Worm (Caenorhabditis elegans) whole organism, L4 larva: ENCODE results near the gene srg-33.

ENCODE experiments used
- F26F4.8 ChIP-seq: fragments of 200-800 bp; sonication (Bioruptor generic); conservative IDR thresholded peaks from 2 replicates; pipeline ENCODE4 v1.3.6; 2022; ENCODE audit warnings: missing genetic modification characterization, missing compliant biosample characterization
- F44E2.7 ChIP-seq: fragments of 200-800 bp; sonication (Bioruptor generic); IDR thresholded peaks from 2 replicates; pipeline ENCODE4 v2.1.2; 2022; ENCODE audit warnings: missing genetic modification characterization, missing compliant biosample characterization
- Y5F2A.4 ChIP-seq: fragments of 200-800 bp; sonication (Bioruptor generic); optimal IDR thresholded peaks from 2 replicates; lab custom pipeline; 2018; ENCODE audit warnings: mild to moderate bottlenecking, missing genetic modification characterization, missing compliant biosample characterization
- Y75B8A.6 ChIP-seq: fragments of 200-800 bp; sonication (Bioruptor generic); IDR thresholded peaks from 2 replicates; pipeline ENCODE4 v1.3.6; 2022; ENCODE audit warnings: missing genetic modification reagents, missing genetic modification characterization, missing compliant biosample characterization
- aha-1 ChIP-seq: fragments of 150-350 bp; peaks from one replicate; lab custom pipeline; 2014; ENCODE audit warnings: missing biosample characterization, missing genetic modification characterization
- ceh-20 ChIP-seq: fragments of 200-800 bp; sonication (Bioruptor generic); IDR thresholded peaks from 2 replicates; pipeline ENCODE4 v1.3.6; 2022; ENCODE audit warnings: missing genetic modification reagents, missing genetic modification characterization, missing compliant biosample characterization
- ceh-32 ChIP-seq: sonication (generic microtip); optimal IDR thresholded peaks from 2 replicates; lab custom pipeline; 2016; ENCODE audit warnings: mild to moderate bottlenecking, missing genetic modification characterization, missing compliant biosample characterization; ENCODE audit not compliant: poor library complexity
- ceh-44 ChIP-seq: fragments of 200-800 bp; sonication (Bioruptor generic); IDR thresholded peaks from 2 replicates; pipeline ENCODE4 v1.3.6; 2022; ENCODE audit warnings: missing genetic modification reagents, missing genetic modification characterization, missing compliant biosample characterization
- ceh-62 ChIP-seq: sonication (generic microtip); optimal IDR thresholded peaks from 2 replicates; lab custom pipeline; 2017; ENCODE audit warnings: missing biosample characterization, missing genetic modification characterization
- ces-1 ChIP-seq: fragments of 150-350 bp; sonication (generic microtip); optimal IDR thresholded peaks from 4 replicates; lab custom pipeline; 2014; ENCODE audit warnings: missing biosample characterization, missing genetic modification reagents, missing genetic modification characterization
- daf-19 ChIP-seq: fragments of 200-800 bp; sonication (Bioruptor generic); conservative IDR thresholded peaks from 2 replicates; pipeline ENCODE4 v1.3.6; 2022; ENCODE audit warnings: missing genetic modification characterization, missing compliant biosample characterization
- dpl-1 ChIP-seq: fragments of 150-350 bp; optimal IDR thresholded peaks from 2 replicates; lab custom pipeline; 2014; ENCODE audit warnings: missing biosample characterization, missing genetic modification reagents, missing genetic modification characterization
- gei-8 ChIP-seq: fragments of 200-800 bp; sonication (Bioruptor generic); optimal IDR thresholded peaks from 2 replicates; lab custom pipeline; 2018; ENCODE audit warnings: mild to moderate bottlenecking, missing genetic modification characterization, missing compliant biosample characterization
- hif-1 ChIP-seq, 2 experiments: sonication (generic microtip); optimal IDR thresholded peaks; 2 replicates each; lab custom pipeline; 2016 to 2017; ENCODE audit warnings: missing compliant biosample characterization in 2 of 2, missing genetic modification characterization in 2 of 2, missing genetic modification reagents in 2 of 2, missing genotype in 2 of 2, mild to moderate bottlenecking in 1 of 2
- hlh-30 ChIP-seq: sonication (generic microtip); optimal IDR thresholded peaks from 2 replicates; lab custom pipeline; 2017; ENCODE audit warnings: antibody characterized with exemption, mild to moderate bottlenecking, missing genetic modification characterization, missing compliant biosample characterization; ENCODE audit not compliant: insufficient read depth
- lin-13 ChIP-seq: fragments of 150-350 bp; optimal IDR thresholded peaks from 2 replicates; lab custom pipeline; 2014; ENCODE audit warnings: missing biosample characterization, missing genetic modification reagents, missing genetic modification characterization
- lin-15B ChIP-seq: fragments of 150-350 bp; sonication (generic microtip); optimal IDR thresholded peaks from 3 replicates; lab custom pipeline; 2014; ENCODE audit warnings: missing biosample characterization, missing genetic modification characterization
- lin-38 ChIP-seq: fragments of 200-800 bp; sonication (Bioruptor generic); IDR thresholded peaks from 2 replicates; pipeline ENCODE4 v1.3.6; 2022; ENCODE audit warnings: missing genetic modification reagents, missing genetic modification characterization, missing compliant biosample characterization
- lsy-2 ChIP-seq, 2 experiments: fragments of 150-350 bp in 1 of 2; sonication (generic microtip) in 1 of 2; optimal IDR thresholded peaks; 2 replicates each; lab custom pipeline; 2014 to 2017; ENCODE audit warnings: missing biosample characterization in 2 of 2, missing genetic modification characterization in 2 of 2
- mdl-1 ChIP-seq, 2 experiments: fragments of 150-350 bp in 1 of 2; sonication (generic microtip) in 1 of 2; optimal IDR thresholded peaks; 2 replicates each; lab custom pipeline; 2014 to 2017; ENCODE audit warnings: missing biosample characterization in 2 of 2, missing genetic modification characterization in 2 of 2
- mdt-29 ChIP-seq: fragments of 200-800 bp; sonication (Bioruptor generic); IDR thresholded peaks from 2 replicates; pipeline ENCODE4 v1.3.6; 2022; ENCODE audit warnings: missing genetic modification reagents, missing genetic modification characterization, missing compliant biosample characterization
- mes-2 ChIP-seq: sonication (generic microtip); optimal IDR thresholded peaks from 2 replicates; lab custom pipeline; 2016; ENCODE audit warnings: missing genotype, mild to moderate bottlenecking, missing genetic modification characterization, missing compliant biosample characterization; ENCODE audit not compliant: poor library complexity, severe bottlenecking
- nhr-102 ChIP-seq: sonication (generic microtip); optimal IDR thresholded peaks from 2 replicates; lab custom pipeline; 2016; ENCODE audit warnings: mild to moderate bottlenecking, missing genetic modification characterization, moderate library complexity, missing compliant biosample characterization
- nhr-111 ChIP-seq: fragments of 200-800 bp; sonication (Bioruptor generic); optimal IDR thresholded peaks from 2 replicates; lab custom pipeline; 2018; ENCODE audit warnings: mild to moderate bottlenecking, missing genetic modification characterization, missing compliant biosample characterization
- nhr-25 ChIP-seq: sonication (generic microtip); optimal IDR thresholded peaks from 2 replicates; lab custom pipeline; 2017; ENCODE audit warnings: missing genetic modification characterization, mild to moderate bottlenecking, missing compliant biosample characterization, antibody characterized with exemption, moderate library complexity, borderline replicate concordance; ENCODE audit not compliant: insufficient read depth
- nhr-41 ChIP-seq: fragments of 200-800 bp; sonication (Bioruptor generic); IDR thresholded peaks from 2 replicates; pipeline ENCODE4 v1.3.6; 2022; ENCODE audit warnings: missing genetic modification reagents, missing genetic modification characterization, missing compliant biosample characterization
- nhr-76 ChIP-seq: fragments of 150-350 bp; optimal IDR thresholded peaks from 2 replicates; lab custom pipeline; 2014; ENCODE audit warnings: missing biosample characterization, missing genetic modification characterization
- saeg-2 ChIP-seq: fragments of 200-800 bp; sonication (Bioruptor generic); IDR thresholded peaks from 2 replicates; pipeline ENCODE4 v1.3.6; 2022; ENCODE audit warnings: missing genetic modification reagents, missing genetic modification characterization, missing compliant biosample characterization
- snpc-4 ChIP-seq: fragments of 150-350 bp; optimal IDR thresholded peaks from 2 replicates; lab custom pipeline; 2014; ENCODE audit warnings: missing biosample characterization, missing genetic modification characterization
- tag-97 ChIP-seq: fragments of 200-800 bp; sonication (Bioruptor generic); IDR thresholded peaks from 2 replicates; pipeline ENCODE4 v1.3.6; 2022; ENCODE audit warnings: missing genetic modification characterization, missing compliant biosample characterization
- unc-39 ChIP-seq: sonication (generic microtip); optimal IDR thresholded peaks from 2 replicates; lab custom pipeline; 2017; ENCODE audit warnings: missing biosample characterization, missing genetic modification characterization
- unc-62 ChIP-seq, 3 experiments: fragments of 150-350 bp in 1 of 3; sonication (generic microtip); optimal IDR thresholded peaks in 2 of 3; peaks in 1 of 3; 1 replicate in 1 of 3; 2 replicates in 2 of 3; lab custom pipeline; 2014 to 2017; ENCODE audit warnings: missing biosample characterization in 3 of 3, missing genetic modification characterization in 3 of 3, missing genetic modification reagents in 3 of 3, missing genotype in 1 of 3
- vab-7 ChIP-seq: fragments of 200-800 bp; sonication (Bioruptor generic); IDR thresholded peaks from 2 replicates; pipeline ENCODE4 v1.3.6; 2022; ENCODE audit warnings: missing genetic modification reagents, missing genetic modification characterization, missing compliant biosample characterization
- zag-1 ChIP-seq: fragments of 150-350 bp; optimal IDR thresholded peaks from 2 replicates; lab custom pipeline; 2014; ENCODE audit warnings: missing biosample characterization, missing genetic modification characterization
- ztf-7 ChIP-seq: fragments of 150-350 bp; optimal IDR thresholded peaks from 2 replicates; lab custom pipeline; 2014; ENCODE audit warnings: missing biosample characterization, missing genetic modification characterization

The srg-33 gene

DNA sequence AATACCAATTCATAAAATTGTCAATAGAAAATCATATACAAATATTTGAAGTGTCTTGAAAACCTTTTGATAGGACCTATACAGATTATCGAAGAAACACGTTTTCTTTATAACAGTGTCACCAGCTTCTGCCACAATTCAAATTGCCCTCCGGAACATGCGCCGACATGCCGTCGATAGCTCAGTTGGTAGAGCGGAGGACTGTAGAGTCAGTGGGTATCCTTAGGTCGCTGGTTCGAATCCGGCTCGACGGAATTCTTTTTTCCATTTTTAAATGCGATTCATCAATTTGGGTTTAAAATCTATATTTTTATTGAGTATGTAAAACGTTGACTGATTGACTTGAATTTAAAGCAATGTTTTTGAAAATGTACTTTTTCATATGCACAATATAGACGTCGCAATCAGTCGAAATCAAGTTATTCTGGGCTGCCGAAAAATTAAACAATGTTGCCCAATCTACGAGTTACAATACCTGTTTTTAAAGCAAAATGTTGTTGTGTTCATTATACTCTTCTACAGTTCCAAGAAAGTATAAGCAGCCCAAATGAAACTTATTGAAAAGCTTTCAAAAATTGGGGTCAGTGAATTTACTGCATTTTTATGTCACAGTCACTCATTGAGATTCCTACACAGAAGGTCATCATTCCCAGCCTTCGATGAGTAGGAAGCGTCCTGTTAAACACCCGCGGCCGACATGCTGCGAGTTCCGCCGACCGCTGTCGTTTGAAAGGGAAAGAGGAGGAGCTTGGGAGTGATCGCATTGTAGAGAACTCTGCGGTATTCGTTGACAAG is 44.4 kb upstream of the srg-33 start (continued):
- TF ChIP-seq ceh-44 (GFP tag; lab: Robert Waterston, UW): peak; percentile 62; the same call in 1 of the 2 replicates

DNA sequence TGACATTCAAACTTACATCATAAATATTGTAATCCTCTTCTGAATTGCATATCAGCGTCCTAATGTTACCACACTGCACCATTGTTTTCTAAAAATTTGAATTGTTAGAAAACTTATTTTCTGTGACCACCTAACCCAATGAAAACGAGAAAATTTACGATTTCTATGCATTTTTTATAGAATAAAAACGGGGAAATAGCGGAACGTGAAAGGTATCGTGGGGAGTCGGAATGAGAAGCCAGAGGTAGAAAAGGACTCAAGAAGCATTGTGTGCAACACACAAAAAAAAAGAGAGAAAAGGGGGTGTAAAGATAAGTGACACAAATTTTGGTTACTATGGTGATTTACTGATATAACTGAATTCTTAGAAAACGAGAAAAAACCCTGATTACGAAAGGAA is 41.7 kb upstream of the srg-33 start, which contains the start of gene C16D9.6:
TSS of gene C16D9.6 (minus strand) at position 101 of the 400 bp plus-strand sequence.
- TF ChIP-seq ces-1 (GFP tag; lab: Kevin White, UChicago) (no peak), nhr-76 (no peak), mes-2 (tag; lab: Kevin White, UChicago) (no peak), mdl-1 (tag; optimal IDR thresholded peaks at IDR 0.05; lab: Kevin White, UChicago) (no peak), lin-38 (GFP tag; lab: Robert Waterston, UW) (no peak), vab-7 (GFP tag; lab: Robert Waterston, UW) (no peak), daf-19 (GFP tag; lab: Robert Waterston, UW) (no peak), nhr-25 (tag; lab: Kevin White, UChicago) (no peak), mdt-29 (GFP tag; lab: Robert Waterston, UW) (no peak), nhr-102 (tag; lab: Kevin White, UChicago) (no peak), lsy-2 (tag; optimal IDR thresholded peaks at IDR 0.05; lab: Kevin White, UChicago) (no peak), Y75B8A.6 (GFP tag; lab: Robert Waterston, UW) (no peak), F44E2.7 (GFP tag; lab: Robert Waterston, UW) (no peak), tag-97 (GFP tag; lab: Robert Waterston, UW) (no peak), gei-8 (no peak), ceh-44 (GFP tag; lab: Robert Waterston, UW) (no peak), ztf-7 (tag; lab: Kevin White, UChicago) (no peak)
- TF ChIP-seq, all 104 proteins: peak for 0

DNA sequence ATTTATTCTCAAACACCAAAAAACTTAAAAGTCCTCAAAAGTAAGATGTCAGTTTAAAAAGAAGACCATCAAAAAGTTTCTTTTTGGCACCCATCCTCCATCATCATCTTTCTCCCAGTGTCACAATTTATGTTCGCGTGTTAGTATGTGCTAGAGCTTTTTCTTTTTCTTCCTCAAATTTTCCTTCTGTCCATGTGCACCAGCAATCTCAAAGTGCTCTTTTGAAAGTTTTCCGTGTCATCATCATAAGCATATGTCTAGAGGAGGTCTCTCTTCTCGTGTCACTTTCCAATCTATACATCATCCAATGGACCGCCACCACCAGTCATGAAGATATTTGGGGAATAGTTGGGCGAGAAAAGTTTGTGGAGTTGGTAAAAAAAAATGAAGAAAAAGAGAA is 40.8 kb upstream of the srg-33 start:
- TF ChIP-seq F26F4.8 (GFP tag; lab: Robert Waterston, UW): no peak
- TF ChIP-seq hif-1 (tag; optimal IDR thresholded peaks at IDR 0.05; lab: Kevin White, UChicago): no peak
- TF ChIP-seq unc-62 (GFP tag; optimal IDR thresholded peaks at IDR 0.05 in 1 of 2; lab: Kevin White, UChicago): peak in 1 of 2 experiments; percentile 22
- no peak for TF ChIP-seq unc-62 (tag; optimal IDR thresholded peaks at IDR 0.05; lab: Kevin White, UChicago)
- TF ChIP-seq unc-39: no peak
- TF ChIP-seq lin-13 (GFP tag; lab: Kevin White, UChicago): no peak
- no peak for TF ChIP-seq zag-1 (tag; lab: Kevin White, UChicago)
- TF ChIP-seq hlh-30 (tag; lab: Kevin White, UChicago): peak; percentile 55

DNA sequence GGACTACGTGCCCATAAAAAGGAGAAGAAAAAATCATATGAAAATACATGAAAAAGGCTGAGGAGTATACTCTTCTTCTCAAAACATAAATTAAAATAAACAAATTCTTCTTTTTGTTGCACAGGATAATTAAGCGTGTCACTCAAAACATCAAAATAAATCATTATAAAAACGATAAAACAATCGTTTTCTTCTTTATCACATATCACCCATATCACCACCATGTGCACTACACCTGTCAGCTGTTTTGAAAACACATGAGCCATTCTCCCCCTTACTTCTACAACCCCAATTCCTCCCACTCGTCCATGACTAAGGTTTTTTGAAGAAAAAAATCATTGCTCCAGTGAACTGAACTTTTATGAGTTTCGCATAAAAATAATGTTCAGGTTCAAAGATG is 39.3 kb upstream of the srg-33 start:
- peak in 1 of 2 experiments; percentile 18 for TF ChIP-seq unc-62 (GFP tag; optimal IDR thresholded peaks at IDR 0.05 in 1 of 2; lab: Kevin White, UChicago)
- no peak for TF ChIP-seq unc-62 (tag; optimal IDR thresholded peaks at IDR 0.05; lab: Kevin White, UChicago)
- no peak for TF ChIP-seq nhr-41
- TF ChIP-seq lin-15B (tag; lab: Kevin White, UChicago): no peak
- TF ChIP-seq hlh-30 (tag; lab: Kevin White, UChicago): peak; percentile 21

DNA sequence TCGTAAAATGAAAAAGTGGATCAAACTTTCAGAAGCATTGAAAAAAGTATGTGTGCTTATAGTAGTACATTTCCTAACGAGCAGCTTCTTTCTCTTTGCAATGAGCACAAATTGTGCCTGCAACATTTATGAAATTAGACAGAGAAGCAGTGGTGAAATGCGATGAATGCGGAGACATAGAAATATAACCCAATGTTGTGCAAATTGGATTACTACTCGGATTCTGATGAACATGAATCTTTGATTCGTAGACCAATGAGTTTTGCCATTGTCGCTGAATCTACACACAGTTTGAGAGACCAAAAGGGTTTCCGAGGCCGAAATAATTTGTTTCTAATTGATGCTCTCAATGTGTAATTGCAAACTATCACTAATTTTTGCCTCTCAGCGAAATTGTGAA is 37.9 kb upstream of the srg-33 start:
- TF ChIP-seq Y5F2A.4 (GFP tag; lab: Kevin White, UChicago) (no peak), dpl-1 (no peak), aha-1 (tag; lab: Kevin White, UChicago) (peak; percentile 81), ces-1 (GFP tag; lab: Kevin White, UChicago) (peak; percentile 53), saeg-2 (GFP tag; lab: Robert Waterston, UW) (no peak), ceh-32 (no peak), nhr-111 (GFP tag; lab: Kevin White, UChicago) (no peak), ceh-20 (GFP tag; lab: Robert Waterston, UW) (no peak), tag-97 (GFP tag; lab: Robert Waterston, UW) (no peak), snpc-4 (tag; lab: Kevin White, UChicago) (no peak), ceh-62 (tag; lab: Kevin White, UChicago) (no peak)
